Worm (Caenorhabditis elegans) whole organism, young adult: ENCODE measurements around the gene mtcu-2.
A peak's percentile ranks its signal among the peaks of the same experiment; 100 is the strongest.
"Not testable (repeated sequence)": the region's sequence is repeated elsewhere in the genome, so short reads cannot be mapped to it uniquely, and the experiment has no call there.

Experiments
- B0019.2 ChIP-seq: fragments of 200-800 bp; sonication (Bioruptor generic); conservative IDR thresholded peaks from 2 replicates; pipeline ENCODE4 v1.3.6; 2022; ENCODE audit warnings: missing genetic modification reagents, missing genetic modification characterization, missing compliant biosample characterization
- C06A6.2 ChIP-seq: fragments of 200-800 bp; sonication (Bioruptor generic); conservative IDR thresholded peaks from 2 replicates; pipeline ENCODE4 v1.3.6; 2022; ENCODE audit warnings: missing genetic modification characterization, missing compliant biosample characterization
- C17E4.6 ChIP-seq: fragments of 200-800 bp; sonication (Bioruptor generic); IDR thresholded peaks from 2 replicates; pipeline ENCODE4 v1.3.6; 2022; ENCODE audit warnings: missing genetic modification reagents, missing genetic modification characterization, missing compliant biosample characterization
- D2030.7 ChIP-seq: fragments of 200-800 bp; sonication (Bioruptor generic); IDR thresholded peaks from 2 replicates; pipeline ENCODE4 v1.3.6; 2022; ENCODE audit warnings: missing genetic modification reagents, missing genetic modification characterization, missing compliant biosample characterization
- F33H1.4 ChIP-seq: fragments of 200-800 bp; sonication (Bioruptor generic); IDR thresholded peaks from 2 replicates; pipeline ENCODE4 v1.3.6; 2022; ENCODE audit warnings: missing genetic modification reagents, missing genetic modification characterization, missing compliant biosample characterization
- F37B4.10 ChIP-seq: fragments of 200-800 bp; sonication (Bioruptor generic); IDR thresholded peaks from 2 replicates; pipeline ENCODE4 v1.3.6; 2022; ENCODE audit warnings: missing genetic modification characterization, missing compliant biosample characterization
- F39B2.1 ChIP-seq: fragments of 200-800 bp; sonication (Bioruptor generic); IDR thresholded peaks from 2 replicates; pipeline ENCODE4 v1.3.6; 2022; ENCODE audit warnings: missing genetic modification reagents, missing genetic modification characterization, missing compliant biosample characterization
- K11D2.4 ChIP-seq: fragments of 200-800 bp; sonication (Bioruptor generic); IDR thresholded peaks from 2 replicates; pipeline ENCODE4 v1.3.6; 2022; ENCODE audit warnings: missing genetic modification reagents, missing genetic modification characterization, missing compliant biosample characterization
- K12H6.12 ChIP-seq: fragments of 200-800 bp; sonication (Bioruptor generic); optimal IDR thresholded peaks from 2 replicates; lab custom pipeline; 2018; ENCODE audit warnings: mild to moderate bottlenecking, missing genetic modification characterization, missing compliant biosample characterization
- Y53F4B.3 ChIP-seq: fragments of 200-800 bp; sonication (Bioruptor generic); IDR thresholded peaks from 2 replicates; pipeline ENCODE4 v1.3.6; 2022; ENCODE audit warnings: missing genetic modification reagents, missing genetic modification characterization, missing compliant biosample characterization
- Y53G8AR.9 ChIP-seq: fragments of 200-800 bp; sonication (Bioruptor generic); conservative IDR thresholded peaks from 2 replicates; pipeline ENCODE4 v1.3.6; 2022; ENCODE audit warnings: missing genetic modification reagents, missing genetic modification characterization, missing compliant biosample characterization
- Y56A3A.18 ChIP-seq: fragments of 200-800 bp; sonication (Bioruptor generic); IDR thresholded peaks from 2 replicates; pipeline ENCODE4 v1.3.6; 2022; ENCODE audit warnings: missing genetic modification reagents, missing genetic modification characterization, missing compliant biosample characterization
- Y95B8A.8 ChIP-seq: fragments of 200-800 bp; sonication (Bioruptor generic); IDR thresholded peaks from 2 replicates; pipeline ENCODE4 v1.3.6; 2022; ENCODE audit warnings: missing genetic modification reagents, missing genetic modification characterization, missing compliant biosample characterization
- ZK185.1 ChIP-seq: sonication (generic microtip); optimal IDR thresholded peaks from 2 replicates; lab custom pipeline; 2016; ENCODE audit warnings: mild to moderate bottlenecking, missing genetic modification characterization, missing compliant biosample characterization; ENCODE audit not compliant: poor library complexity, severe bottlenecking
- aptf-2 ChIP-seq: fragments of 200-800 bp; sonication (Bioruptor generic); conservative IDR thresholded peaks from 2 replicates; pipeline ENCODE4 v1.3.6; 2022; ENCODE audit warnings: missing genetic modification reagents, missing genetic modification characterization, missing compliant biosample characterization
- aptf-3 ChIP-seq: fragments of 200-800 bp; sonication (Bioruptor generic); IDR thresholded peaks from 2 replicates; pipeline ENCODE4 v1.3.6; 2022; ENCODE audit warnings: missing genetic modification characterization, missing compliant biosample characterization
- cebp-2 ChIP-seq: fragments of 200-800 bp; sonication (Bioruptor generic); IDR thresholded peaks from 2 replicates; pipeline ENCODE4 v1.3.6; 2022; ENCODE audit warnings: missing genetic modification characterization, missing compliant biosample characterization
- ceh-27 ChIP-seq: fragments of 200-800 bp; sonication (Bioruptor generic); optimal IDR thresholded peaks from 2 replicates; lab custom pipeline; 2018; ENCODE audit warnings: mild to moderate bottlenecking, missing genetic modification characterization, moderate library complexity, missing compliant biosample characterization
- chd-7 ChIP-seq: sonication (generic microtip); optimal IDR thresholded peaks from 2 replicates; lab custom pipeline; 2016; ENCODE audit warnings: mild to moderate bottlenecking, missing genetic modification characterization, moderate library complexity, missing compliant biosample characterization
- dox-1 ChIP-seq: fragments of 200-800 bp; sonication (Bioruptor generic); IDR thresholded peaks from 2 replicates; pipeline ENCODE4 v1.3.6; 2022; ENCODE audit warnings: missing genetic modification reagents, missing genetic modification characterization, missing compliant biosample characterization
- egl-18 ChIP-seq: fragments of 200-800 bp; sonication (Bioruptor generic); IDR thresholded peaks from 2 replicates; pipeline ENCODE4 v1.3.6; 2022; ENCODE audit warnings: missing genetic modification reagents, missing genetic modification characterization, missing compliant biosample characterization
- egrh-3 ChIP-seq: fragments of 200-800 bp; sonication (Bioruptor generic); IDR thresholded peaks from 2 replicates; pipeline ENCODE4 v1.3.6; 2022; ENCODE audit warnings: missing genetic modification reagents, missing genetic modification characterization, missing compliant biosample characterization
- ekl-4 ChIP-seq: fragments of 200-800 bp; sonication (Bioruptor generic); IDR thresholded peaks from 2 replicates; pipeline ENCODE4 v1.3.6; 2022; ENCODE audit warnings: missing genetic modification reagents, missing genetic modification characterization, missing compliant biosample characterization
- hmg-1.2 ChIP-seq: fragments of 200-800 bp; sonication (Bioruptor generic); IDR thresholded peaks from 2 replicates; pipeline ENCODE4 v1.3.6; 2022; ENCODE audit warnings: missing genetic modification reagents, missing genetic modification characterization, missing compliant biosample characterization
- hsf-1 ChIP-seq: fragments of 200-800 bp; sonication (Bioruptor generic); IDR thresholded peaks from 2 replicates; pipeline ENCODE4 v1.3.6; 2022; ENCODE audit warnings: missing genetic modification reagents, missing genetic modification characterization, missing compliant biosample characterization
- let-526 ChIP-seq: fragments of 200-800 bp; sonication (Bioruptor generic); IDR thresholded peaks from 2 replicates; pipeline ENCODE4 v1.3.6; 2022; ENCODE audit warnings: missing genetic modification reagents, missing genetic modification characterization, missing compliant biosample characterization
- lin-54 ChIP-seq: fragments of 200-800 bp; sonication (Bioruptor generic); optimal IDR thresholded peaks from 2 replicates; lab custom pipeline; 2018; ENCODE audit warnings: mild to moderate bottlenecking, missing genetic modification characterization, missing compliant biosample characterization
- lir-1 ChIP-seq: fragments of 200-800 bp; sonication (Bioruptor generic); conservative IDR thresholded peaks from 2 replicates; pipeline ENCODE4 v1.3.6; 2022; ENCODE audit warnings: missing genetic modification reagents, missing genetic modification characterization, missing compliant biosample characterization
- lsl-1 ChIP-seq: fragments of 200-800 bp; sonication (Bioruptor generic); optimal IDR thresholded peaks from 2 replicates; lab custom pipeline; 2018; ENCODE audit warnings: mild to moderate bottlenecking, missing genetic modification characterization, moderate library complexity, missing compliant biosample characterization
- madf-3 ChIP-seq: fragments of 200-800 bp; sonication (Bioruptor generic); IDR thresholded peaks from 2 replicates; pipeline ENCODE4 v1.3.6; 2022; ENCODE audit warnings: missing genetic modification reagents, missing genetic modification characterization, missing compliant biosample characterization
- madf-6 ChIP-seq: fragments of 200-800 bp; sonication (Bioruptor generic); IDR thresholded peaks from 2 replicates; pipeline ENCODE4 v1.3.6; 2022; ENCODE audit warnings: missing genetic modification reagents, missing genetic modification characterization, missing compliant biosample characterization
- madf-8 ChIP-seq: fragments of 200-800 bp; sonication (Bioruptor generic); conservative IDR thresholded peaks from 2 replicates; pipeline ENCODE4 v1.3.6; 2022; ENCODE audit warnings: missing genetic modification reagents, missing genetic modification characterization, missing compliant biosample characterization
- nfyb-1 ChIP-seq: fragments of 200-800 bp; sonication (Bioruptor generic); IDR thresholded peaks from 2 replicates; pipeline ENCODE4 v1.3.6; 2022; ENCODE audit warnings: missing genetic modification reagents, missing genetic modification characterization, missing compliant biosample characterization
- nhr-120 ChIP-seq: fragments of 200-800 bp; sonication (Bioruptor generic); IDR thresholded peaks from 2 replicates; pipeline ENCODE4 v1.3.6; 2022; ENCODE audit warnings: missing genetic modification characterization, missing compliant biosample characterization
- pbrm-1 ChIP-seq: fragments of 200-800 bp; sonication (Bioruptor generic); IDR thresholded peaks from 2 replicates; pipeline ENCODE4 v1.3.6; 2022; ENCODE audit warnings: missing genetic modification reagents, missing genetic modification characterization, missing compliant biosample characterization
- rcor-1 ChIP-seq: fragments of 200-800 bp; sonication (Bioruptor generic); IDR thresholded peaks from 2 replicates; pipeline ENCODE4 v1.3.6; 2022; ENCODE audit warnings: missing genetic modification reagents, missing genetic modification characterization, missing compliant biosample characterization
- sea-2 ChIP-seq: fragments of 200-800 bp; sonication (Bioruptor generic); IDR thresholded peaks from 2 replicates; pipeline ENCODE4 v1.3.6; 2022; ENCODE audit warnings: missing genetic modification characterization, missing compliant biosample characterization
- snpc-4 ChIP-seq, 5 experiments: fragments of 150-350 bp in 1 of 5; sonication (generic microtip) in 4 of 5; optimal IDR thresholded peaks; 2 replicates each; lab custom pipeline; 2014 to 2018; ENCODE audit warnings: missing genetic modification characterization in 5 of 5, missing biosample characterization in 3 of 5, antibody characterized with exemption in 2 of 5, mild to moderate bottlenecking in 2 of 5, missing compliant biosample characterization in 2 of 5, missing genotype in 2 of 5, moderate library complexity in 2 of 5, missing genetic modification reagents in 1 of 5
- tbp1 ChIP-seq: fragments of 200-800 bp; sonication (Bioruptor generic); optimal IDR thresholded peaks from 2 replicates; lab custom pipeline; 2018; ENCODE audit warnings: mild to moderate bottlenecking, missing genetic modification characterization, missing compliant biosample characterization
- tlf-1 ChIP-seq: fragments of 200-800 bp; sonication (Bioruptor generic); optimal IDR thresholded peaks from 2 replicates; lab custom pipeline; 2018; ENCODE audit warnings: mild to moderate bottlenecking, missing genetic modification characterization, missing compliant biosample characterization
- unc-130 ChIP-seq: sonication (generic microtip); optimal IDR thresholded peaks from 2 replicates; lab custom pipeline; 2016; ENCODE audit warnings: missing genetic modification reagents, missing genetic modification characterization, missing compliant biosample characterization
- xnd-1 ChIP-seq: sonication (generic microtip); optimal IDR thresholded peaks from 2 replicates; lab custom pipeline; 2016; ENCODE audit warnings: missing genotype, missing genetic modification reagents, missing genetic modification characterization, missing compliant biosample characterization
- ztf-18 ChIP-seq: sonication (generic microtip); optimal IDR thresholded peaks from 2 replicates; lab custom pipeline; 2016; ENCODE audit warnings: missing genotype, mild to moderate bottlenecking, missing genetic modification characterization, missing compliant biosample characterization
- ztf-25 ChIP-seq: fragments of 200-800 bp; sonication (Bioruptor generic); IDR thresholded peaks from 2 replicates; pipeline ENCODE4 v1.3.6; 2022; ENCODE audit warnings: missing genetic modification reagents, missing genetic modification characterization, missing compliant biosample characterization
- ztf-26 ChIP-seq: sonication (generic microtip); optimal IDR thresholded peaks from 2 replicates; lab custom pipeline; 2017; ENCODE audit warnings: missing genetic modification characterization, missing compliant biosample characterization
- ztf-28 ChIP-seq: fragments of 200-800 bp; sonication (Bioruptor generic); IDR thresholded peaks from 2 replicates; pipeline ENCODE4 v1.3.6; 2022; ENCODE audit warnings: missing genetic modification reagents, missing genetic modification characterization, missing compliant biosample characterization
- ztf-6 ChIP-seq: fragments of 200-800 bp; sonication (Bioruptor generic); IDR thresholded peaks from 2 replicates; pipeline ENCODE4 v1.3.6; 2022; ENCODE audit warnings: missing genetic modification reagents, missing genetic modification characterization, missing compliant biosample characterization

Gene mtcu-2

DNA sequence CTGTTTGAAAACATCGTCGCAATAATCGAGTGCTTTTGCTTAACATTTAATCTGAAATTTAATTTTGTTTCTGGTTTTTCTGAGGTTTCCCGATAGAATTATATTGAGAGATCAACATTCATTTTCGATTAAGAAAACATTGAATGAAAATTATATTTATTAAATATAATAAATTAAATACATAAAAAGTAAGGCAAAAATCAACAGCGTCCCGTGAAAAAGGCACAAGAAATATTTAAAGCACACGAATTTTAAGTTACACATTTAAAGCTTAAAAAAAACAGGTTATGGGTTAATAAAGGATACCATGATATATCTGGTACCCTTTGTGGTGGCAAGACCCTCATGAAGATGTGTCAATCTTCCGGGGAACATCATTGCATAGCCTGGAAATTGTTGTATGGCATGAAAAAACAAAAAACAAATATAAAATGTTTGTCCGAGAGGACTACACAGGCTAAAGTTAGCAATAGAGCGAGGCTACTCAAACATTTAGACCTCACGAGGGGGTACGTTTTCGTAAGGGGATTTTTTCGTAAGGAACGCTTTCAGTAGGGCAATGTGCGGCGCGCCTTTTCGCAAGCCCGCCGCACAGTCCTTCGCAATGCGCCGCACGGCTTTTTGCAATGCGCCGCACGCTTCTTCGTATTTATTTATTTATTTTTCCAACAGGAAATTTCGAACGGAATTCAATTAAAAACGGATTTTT lies at the start of gene mtcu-2:
mtcu-2 (minus strand) TSS at position 51 of the 709 bp plus-strand sequence.
- TF ChIP-seq aptf-3 (GFP tag; lab: Robert Waterston, UW) (peak; percentile 93; the same call in 1 of the 2 replicates), rcor-1 (peak; percentile 98), ceh-27 (GFP tag; lab: Kevin White, UChicago) (peak; percentile 76), Y56A3A.18 (GFP tag; lab: Robert Waterston, UW) (peak; percentile 96), xnd-1 (tag; lab: Kevin White, UChicago) (peak; percentile 16), B0019.2 (GFP tag; lab: Robert Waterston, UW) (peak; percentile 96), C17E4.6 (GFP tag; lab: Robert Waterston, UW) (peak; percentile 99), tlf-1 (GFP tag; lab: Kevin White, UChicago) (peak; percentile 49), C06A6.2 (peak; percentile 100), egrh-3 (peak; percentile 90), aptf-2 (GFP tag; lab: Robert Waterston, UW) (peak; percentile 97), F37B4.10 (GFP tag; lab: Robert Waterston, UW) (peak; percentile 97), ZK185.1 (peak; percentile 58), let-526 (GFP tag; lab: Robert Waterston, UW) (peak; percentile 99), madf-8 (peak; percentile 91), madf-3 (GFP tag; lab: Robert Waterston, UW) (peak; percentile 95), dox-1 (peak; percentile 100), hmg-1.2 (peak; percentile 93), snpc-4 (tag; optimal IDR thresholded peaks at IDR 0.05; lab: Kevin White, UChicago) (peak in 3 of 4 experiments; percentile 28 to 58 (median 32)), sea-2 (peak; percentile 95), Y53F4B.3 (GFP tag; lab: Robert Waterston, UW) (peak; percentile 92), hsf-1 (GFP tag; lab: Robert Waterston, UW) (peak; percentile 80), nhr-120 (GFP tag; lab: Robert Waterston, UW) (0 out of 2 replicates have a peak, but pooled peaks have one; percentile 57), K12H6.12 (tag; lab: Kevin White, UChicago) (peak; percentile 61), chd-7 (tag; lab: Kevin White, UChicago) (peak; percentile 34), ztf-18 (tag; lab: Kevin White, UChicago) (peak; percentile 38), ztf-28 (GFP tag; lab: Robert Waterston, UW) (peak; percentile 99), ztf-26 (tag; lab: Kevin White, UChicago) (peak; percentile 65), cebp-2 (GFP tag; lab: Robert Waterston, UW) (peak; percentile 92), ztf-6 (GFP tag; lab: Robert Waterston, UW) (peak; percentile 96), tbp1 (GFP tag; lab: Kevin White, UChicago) (peak; percentile 60), madf-6 (GFP tag; lab: Robert Waterston, UW) (peak; percentile 95), egl-18 (GFP tag; lab: Robert Waterston, UW) (peak; percentile 96), lsl-1 (peak; percentile 63), F39B2.1 (GFP tag; lab: Robert Waterston, UW) (peak; percentile 80), lin-54 (GFP tag; lab: Kevin White, UChicago) (peak; percentile 84), ekl-4 (GFP tag; lab: Robert Waterston, UW) (peak; percentile 99), D2030.7 (GFP tag; lab: Robert Waterston, UW) (peak; percentile 99), K11D2.4 (GFP tag; lab: Robert Waterston, UW) (peak; percentile 98), lir-1 (GFP tag; lab: Robert Waterston, UW) (peak; percentile 88), F33H1.4 (GFP tag; lab: Robert Waterston, UW) (peak; percentile 88), ztf-25 (GFP tag; lab: Robert Waterston, UW) (peak; percentile 100), Y53G8AR.9 (GFP tag; lab: Robert Waterston, UW) (peak; percentile 96), pbrm-1 (GFP tag; lab: Robert Waterston, UW) (peak; percentile 99), unc-130 (GFP tag; lab: Kevin White, UChicago) (peak; percentile 27), Y95B8A.8 (peak; percentile 99), nfyb-1 (GFP tag; lab: Robert Waterston, UW) (peak; percentile 98)
- not testable (repeated sequence) for TF ChIP-seq snpc-4 (GFP tag; optimal IDR thresholded peaks at IDR 0.05; lab: Kevin White, UChicago)
